Worm (Caenorhabditis elegans): Measurements from ENCODE around the gene Y82E9BR.5.

Y82E9BR.5 gene

DNA sequence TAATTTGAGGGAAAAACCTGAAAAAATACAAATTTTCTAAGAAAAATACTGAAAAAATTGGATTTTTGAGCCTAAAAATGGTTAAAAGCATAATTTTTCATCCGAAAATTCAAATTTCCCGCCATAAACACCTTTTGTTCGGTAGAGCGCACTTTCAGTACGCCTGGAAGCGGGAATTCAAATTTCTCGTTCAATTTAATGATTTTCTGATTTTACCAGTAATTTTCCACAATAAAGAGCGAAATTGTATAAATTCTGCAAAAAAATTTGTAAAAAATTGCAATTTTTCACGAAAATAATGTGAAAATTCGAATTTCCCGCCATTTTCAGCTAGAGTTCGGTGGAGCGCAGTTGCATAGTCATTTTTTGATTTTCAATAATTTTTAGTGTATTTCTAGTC, 44.3 kb downstream of the Y82E9BR.5 start:
- TF ChIP-seq W03F9.2 (tag; optimal IDR thresholded peaks at IDR 0.05): no peak
- TF ChIP-seq him-1 (tag; optimal IDR thresholded peaks at IDR 0.05): no peak
- no peak for TF ChIP-seq dao-5 (tag; optimal IDR thresholded peaks at IDR 0.05)

DNA sequence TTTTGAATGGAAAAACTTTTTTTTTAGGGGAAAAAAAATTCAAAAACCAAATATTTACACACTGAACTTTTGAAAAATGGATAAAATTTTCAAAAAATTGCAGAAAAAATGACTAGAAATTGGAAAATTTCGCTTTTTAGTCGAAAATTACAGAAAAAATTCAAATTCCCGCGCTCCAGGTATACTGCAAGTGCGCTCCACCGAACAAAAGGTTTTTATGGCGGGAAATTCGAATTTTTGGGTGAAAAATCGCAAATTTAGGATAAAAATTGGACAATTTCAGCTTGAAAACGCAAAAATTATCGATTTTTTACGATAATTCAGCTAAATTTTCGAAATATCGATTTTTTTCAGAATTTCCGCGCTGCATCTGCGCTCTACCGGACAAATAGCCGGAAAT, 45.1 kb downstream of the Y82E9BR.5 start:
- TF ChIP-seq W03F9.2 (tag; optimal IDR thresholded peaks at IDR 0.05): no peak
- no peak for TF ChIP-seq him-1 (tag; optimal IDR thresholded peaks at IDR 0.05)
- TF ChIP-seq dao-5 (tag; optimal IDR thresholded peaks at IDR 0.05): no peak

ce11 chrIII:1429920-1430437, 45.8 kb downstream of the Y82E9BR.5 start:
- TF ChIP-seq him-1 (tag; optimal IDR thresholded peaks at IDR 0.05) (no peak), W03F9.2 (tag; optimal IDR thresholded peaks at IDR 0.05) (no peak), dao-5 (tag; optimal IDR thresholded peaks at IDR 0.05) (no peak)

DNA sequence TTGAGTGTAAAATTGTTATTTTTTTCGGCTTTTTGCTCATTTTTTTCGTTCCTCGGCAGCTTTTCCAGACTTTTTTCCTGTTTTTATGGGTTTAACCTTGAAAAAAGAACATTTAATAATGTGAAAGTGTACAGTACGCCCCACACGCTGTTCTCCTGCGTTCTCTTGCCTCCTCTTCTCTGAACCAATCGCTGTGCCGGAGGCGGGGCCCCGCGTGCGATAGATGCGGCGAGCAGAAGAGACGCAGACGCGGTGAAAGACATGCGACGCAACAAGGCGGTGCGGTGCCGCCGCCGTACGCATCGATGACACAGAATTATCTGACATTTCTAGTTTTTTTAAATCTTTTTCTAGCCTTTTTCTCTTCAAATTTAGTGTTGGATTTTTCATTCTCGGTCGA, 52.6 kb downstream of the Y82E9BR.5 start:
- TF ChIP-seq W03F9.2 (tag; optimal IDR thresholded peaks at IDR 0.05): no peak

Measured in whole organism, L4/young adult.